Worm (Caenorhabditis elegans) whole organism, young adult: Measurements from ENCODE around the gene C25F6.6.

Experiments
- B0336.3 ChIP-seq: fragments of 200-800 bp; sonication (Bioruptor generic); IDR thresholded peaks from 2 replicates; pipeline ENCODE4 v1.3.6; 2022; ENCODE audit warnings: missing genetic modification characterization, missing compliant biosample characterization
- C17E4.6 ChIP-seq: fragments of 200-800 bp; sonication (Bioruptor generic); IDR thresholded peaks from 2 replicates; pipeline ENCODE4 v1.3.6; 2022; ENCODE audit warnings: missing genetic modification reagents, missing genetic modification characterization, missing compliant biosample characterization
- D2030.7 ChIP-seq: fragments of 200-800 bp; sonication (Bioruptor generic); IDR thresholded peaks from 2 replicates; pipeline ENCODE4 v1.3.6; 2022; ENCODE audit warnings: missing genetic modification reagents, missing genetic modification characterization, missing compliant biosample characterization
- F10E7.11 ChIP-seq: sonication (generic microtip); optimal IDR thresholded peaks from 2 replicates; lab custom pipeline; 2017; ENCODE audit warnings: mild to moderate bottlenecking, missing genetic modification characterization, moderate library complexity, missing compliant biosample characterization
- F33H1.4 ChIP-seq: fragments of 200-800 bp; sonication (Bioruptor generic); IDR thresholded peaks from 2 replicates; pipeline ENCODE4 v1.3.6; 2022; ENCODE audit warnings: missing genetic modification reagents, missing genetic modification characterization, missing compliant biosample characterization
- F37B4.10 ChIP-seq: fragments of 200-800 bp; sonication (Bioruptor generic); IDR thresholded peaks from 2 replicates; pipeline ENCODE4 v1.3.6; 2022; ENCODE audit warnings: missing genetic modification characterization, missing compliant biosample characterization
- F52B5.7 ChIP-seq: sonication (generic microtip); optimal IDR thresholded peaks from 2 replicates; lab custom pipeline; 2016; ENCODE audit warnings: mild to moderate bottlenecking, missing genetic modification characterization, missing compliant biosample characterization
- F57A8.1 ChIP-seq: fragments of 200-800 bp; sonication (Bioruptor generic); optimal IDR thresholded peaks from 2 replicates; lab custom pipeline; 2018; ENCODE audit warnings: mild to moderate bottlenecking, missing genetic modification characterization, moderate library complexity, missing compliant biosample characterization
- F57C9.4 ChIP-seq: sonication (generic microtip); optimal IDR thresholded peaks from 2 replicates; lab custom pipeline; 2017; ENCODE audit warnings: mild to moderate bottlenecking, missing genetic modification characterization, missing compliant biosample characterization
- K11D2.4 ChIP-seq: fragments of 200-800 bp; sonication (Bioruptor generic); IDR thresholded peaks from 2 replicates; pipeline ENCODE4 v1.3.6; 2022; ENCODE audit warnings: missing genetic modification reagents, missing genetic modification characterization, missing compliant biosample characterization
- Y56A3A.18 ChIP-seq: fragments of 200-800 bp; sonication (Bioruptor generic); IDR thresholded peaks from 2 replicates; pipeline ENCODE4 v1.3.6; 2022; ENCODE audit warnings: missing genetic modification reagents, missing genetic modification characterization, missing compliant biosample characterization
- aptf-2 ChIP-seq: fragments of 200-800 bp; sonication (Bioruptor generic); conservative IDR thresholded peaks from 2 replicates; pipeline ENCODE4 v1.3.6; 2022; ENCODE audit warnings: missing genetic modification reagents, missing genetic modification characterization, missing compliant biosample characterization
- atf-7 ChIP-seq: sonication (generic microtip); optimal IDR thresholded peaks from 2 replicates; lab custom pipeline; 2017; ENCODE audit warnings: mild to moderate bottlenecking, missing genetic modification characterization, missing compliant biosample characterization
- attf-3 ChIP-seq: fragments of 200-800 bp; sonication (Bioruptor generic); conservative IDR thresholded peaks from 2 replicates; pipeline ENCODE4 v1.3.6; 2022; ENCODE audit warnings: missing genetic modification reagents, missing genetic modification characterization, missing compliant biosample characterization
- bed-2 ChIP-seq: fragments of 200-800 bp; sonication (Bioruptor generic); IDR thresholded peaks from 2 replicates; pipeline ENCODE4 v1.3.6; 2022; ENCODE audit warnings: missing genetic modification reagents, missing genetic modification characterization, missing compliant biosample characterization
- ccch-3 ChIP-seq: fragments of 200-800 bp; sonication (Bioruptor generic); optimal IDR thresholded peaks from 2 replicates; lab custom pipeline; 2018; ENCODE audit warnings: mild to moderate bottlenecking, missing genetic modification characterization, missing compliant biosample characterization
- cebp-1 ChIP-seq, 2 experiments: fragments of 200-800 bp in 1 of 2; sonication (Bioruptor generic) in 1 of 2; sonication (generic microtip) in 1 of 2; IDR thresholded peaks in 1 of 2; optimal IDR thresholded peaks in 1 of 2; 2 replicates each; pipeline versions ENCODE4 v1.3.6 to Lab custom; 2017 to 2022; ENCODE audit warnings: missing compliant biosample characterization in 2 of 2, missing genetic modification characterization in 2 of 2, mild to moderate bottlenecking in 1 of 2, missing genetic modification reagents in 1 of 2, moderate library complexity in 1 of 2
- ceh-27 ChIP-seq: fragments of 200-800 bp; sonication (Bioruptor generic); optimal IDR thresholded peaks from 2 replicates; lab custom pipeline; 2018; ENCODE audit warnings: mild to moderate bottlenecking, missing genetic modification characterization, moderate library complexity, missing compliant biosample characterization
- ceh-40 ChIP-seq: fragments of 200-800 bp; sonication (Bioruptor generic); IDR thresholded peaks from 2 replicates; pipeline ENCODE4 v1.3.6; 2022; ENCODE audit warnings: missing genetic modification characterization, missing compliant biosample characterization
- chd-7 ChIP-seq: sonication (generic microtip); optimal IDR thresholded peaks from 2 replicates; lab custom pipeline; 2016; ENCODE audit warnings: mild to moderate bottlenecking, missing genetic modification characterization, moderate library complexity, missing compliant biosample characterization
- efl-1 ChIP-seq: fragments of 150-350 bp; optimal IDR thresholded peaks from 2 replicates; lab custom pipeline; 2014; ENCODE audit warnings: missing biosample characterization, missing genetic modification reagents, missing genetic modification characterization
- ekl-4 ChIP-seq: fragments of 200-800 bp; sonication (Bioruptor generic); IDR thresholded peaks from 2 replicates; pipeline ENCODE4 v1.3.6; 2022; ENCODE audit warnings: missing genetic modification reagents, missing genetic modification characterization, missing compliant biosample characterization
- fkh-3 ChIP-seq: sonication (generic microtip); optimal IDR thresholded peaks from 2 replicates; lab custom pipeline; 2016; ENCODE audit warnings: mild to moderate bottlenecking, missing genetic modification characterization, missing compliant biosample characterization
- gei-17 ChIP-seq: fragments of 200-800 bp; sonication (Bioruptor generic); optimal IDR thresholded peaks from 2 replicates; lab custom pipeline; 2018; ENCODE audit warnings: mild to moderate bottlenecking, missing genetic modification characterization, missing compliant biosample characterization
- him-1 ChIP-seq: sonication (generic microtip); optimal IDR thresholded peaks from 2 replicates; lab custom pipeline; 2016; ENCODE audit warnings: missing genotype, missing genetic modification reagents, missing genetic modification characterization, missing compliant biosample characterization
- hlh-26 ChIP-seq: fragments of 200-800 bp; sonication (Bioruptor generic); conservative IDR thresholded peaks from 2 replicates; pipeline ENCODE4 v1.3.6; 2022; ENCODE audit warnings: missing genetic modification reagents, missing genetic modification characterization, missing compliant biosample characterization
- hmg-1.2 ChIP-seq: fragments of 200-800 bp; sonication (Bioruptor generic); IDR thresholded peaks from 2 replicates; pipeline ENCODE4 v1.3.6; 2022; ENCODE audit warnings: missing genetic modification reagents, missing genetic modification characterization, missing compliant biosample characterization
- lag-1 ChIP-seq: fragments of 200-800 bp; sonication (Bioruptor generic); IDR thresholded peaks from 2 replicates; pipeline ENCODE4 v1.3.6; 2022; ENCODE audit warnings: missing genetic modification reagents, missing genetic modification characterization, missing compliant biosample characterization
- lin-35 ChIP-seq, 3 experiments: fragments of 150-350 bp in 2 of 3; sonication (generic microtip) in 1 of 3; optimal IDR thresholded peaks; 2 replicates each; lab custom pipeline; 2014 to 2018; ENCODE audit warnings: missing biosample characterization in 3 of 3, missing genetic modification characterization in 3 of 3, missing genetic modification reagents in 3 of 3
- lsl-1 ChIP-seq: fragments of 200-800 bp; sonication (Bioruptor generic); optimal IDR thresholded peaks from 2 replicates; lab custom pipeline; 2018; ENCODE audit warnings: mild to moderate bottlenecking, missing genetic modification characterization, moderate library complexity, missing compliant biosample characterization
- lsy-27 ChIP-seq: sonication (generic microtip); optimal IDR thresholded peaks from 2 replicates; lab custom pipeline; 2017; ENCODE audit warnings: missing genetic modification characterization, mild to moderate bottlenecking, missing compliant biosample characterization, antibody characterized with exemption, missing genotype, borderline replicate concordance; ENCODE audit not compliant: insufficient read depth
- madf-6 ChIP-seq: fragments of 200-800 bp; sonication (Bioruptor generic); IDR thresholded peaks from 2 replicates; pipeline ENCODE4 v1.3.6; 2022; ENCODE audit warnings: missing genetic modification reagents, missing genetic modification characterization, missing compliant biosample characterization
- madf-8 ChIP-seq: fragments of 200-800 bp; sonication (Bioruptor generic); conservative IDR thresholded peaks from 2 replicates; pipeline ENCODE4 v1.3.6; 2022; ENCODE audit warnings: missing genetic modification reagents, missing genetic modification characterization, missing compliant biosample characterization
- nfya-1 ChIP-seq: sonication (generic microtip); optimal IDR thresholded peaks from 2 replicates; lab custom pipeline; 2017; ENCODE audit warnings: antibody characterized with exemption, missing compliant biosample characterization, missing genetic modification characterization, borderline replicate concordance; ENCODE audit not compliant: insufficient read depth
- nfya-2 ChIP-seq: fragments of 200-800 bp; sonication (Bioruptor generic); IDR thresholded peaks from 2 replicates; pipeline ENCODE4 v1.3.6; 2022; ENCODE audit warnings: missing genetic modification reagents, missing genetic modification characterization, missing compliant biosample characterization
- nhr-27 ChIP-seq: fragments of 200-800 bp; sonication (Bioruptor generic); optimal IDR thresholded peaks from 2 replicates; lab custom pipeline; 2018; ENCODE audit warnings: mild to moderate bottlenecking, missing genetic modification characterization, moderate library complexity, missing compliant biosample characterization
- nhr-80 ChIP-seq: sonication (generic microtip); optimal IDR thresholded peaks from 2 replicates; lab custom pipeline; 2016; ENCODE audit warnings: missing genetic modification characterization, missing compliant biosample characterization
- rcor-1 ChIP-seq: fragments of 200-800 bp; sonication (Bioruptor generic); IDR thresholded peaks from 2 replicates; pipeline ENCODE4 v1.3.6; 2022; ENCODE audit warnings: missing genetic modification reagents, missing genetic modification characterization, missing compliant biosample characterization
- repo-1 ChIP-seq: sonication (generic microtip); optimal IDR thresholded peaks from 2 replicates; lab custom pipeline; 2017; ENCODE audit warnings: mild to moderate bottlenecking, missing genetic modification characterization, missing compliant biosample characterization
- rpc-1 ChIP-seq, 2 experiments: fragments of 150-350 bp in 1 of 2; sonication (generic microtip) in 1 of 2; optimal IDR thresholded peaks; 2 replicates each; lab custom pipeline; 2014 to 2018; ENCODE audit warnings: missing biosample characterization in 1 of 2, missing genetic modification characterization in 1 of 2, missing genetic modification reagents in 1 of 2, missing genotype in 1 of 2
- snpc-4 ChIP-seq, 5 experiments: fragments of 150-350 bp in 1 of 5; sonication (generic microtip) in 4 of 5; optimal IDR thresholded peaks; 2 replicates each; lab custom pipeline; 2014 to 2018; ENCODE audit warnings: missing genetic modification characterization in 5 of 5, missing biosample characterization in 3 of 5, antibody characterized with exemption in 2 of 5, mild to moderate bottlenecking in 2 of 5, missing compliant biosample characterization in 2 of 5, missing genotype in 2 of 5, moderate library complexity in 2 of 5, missing genetic modification reagents in 1 of 5
- somi-1 ChIP-seq: fragments of 200-800 bp; sonication (Bioruptor generic); optimal IDR thresholded peaks from 2 replicates; lab custom pipeline; 2018; ENCODE audit warnings: mild to moderate bottlenecking, missing genetic modification characterization, missing compliant biosample characterization
- sptf-2 ChIP-seq: fragments of 200-800 bp; sonication (Bioruptor generic); optimal IDR thresholded peaks from 2 replicates; lab custom pipeline; 2018; ENCODE audit warnings: mild to moderate bottlenecking, missing genetic modification characterization, missing compliant biosample characterization
- tlf-1 ChIP-seq: fragments of 200-800 bp; sonication (Bioruptor generic); optimal IDR thresholded peaks from 2 replicates; lab custom pipeline; 2018; ENCODE audit warnings: mild to moderate bottlenecking, missing genetic modification characterization, missing compliant biosample characterization
- zim-3 ChIP-seq: sonication (generic microtip); optimal IDR thresholded peaks from 2 replicates; lab custom pipeline; 2017; ENCODE audit warnings: mild to moderate bottlenecking, missing genetic modification characterization, moderate library complexity, missing compliant biosample characterization
- ztf-6 ChIP-seq: fragments of 200-800 bp; sonication (Bioruptor generic); IDR thresholded peaks from 2 replicates; pipeline ENCODE4 v1.3.6; 2022; ENCODE audit warnings: missing genetic modification reagents, missing genetic modification characterization, missing compliant biosample characterization

The C25F6.6 gene

ce11 chrX:5429335-5429734, 21.3 kb downstream of the C25F6.6 start (continued):
- no peak for TF ChIP-seq lsl-1 (GFP tag; lab: Kevin White, UChicago)
- TF ChIP-seq ceh-27: peak; percentile 99
- peak; percentile 96 for TF ChIP-seq chd-7 (tag; lab: Kevin White, UChicago)
- TF ChIP-seq madf-8: no peak
- TF ChIP-seq B0336.3 (GFP tag; lab: Robert Waterston, UW): peak; percentile 99
- TF ChIP-seq rpc-1 (optimal IDR thresholded peaks at IDR 0.05; lab: Kevin White, UChicago): peak; percentile 16
- no peak for TF ChIP-seq rpc-1 (tag; optimal IDR thresholded peaks at IDR 0.05; lab: Kevin White, UChicago)
- no peak for TF ChIP-seq nfya-1 (tag; lab: Kevin White, UChicago)
- peak; percentile 71 for TF ChIP-seq cebp-1 (GFP tag; IDR thresholded peaks at IDR 0.05; lab: Robert Waterston, UW)
- peak; percentile 97 for TF ChIP-seq cebp-1 (tag; optimal IDR thresholded peaks at IDR 0.05; lab: Kevin White, UChicago)
- peak; percentile 97 for TF ChIP-seq gei-17
- TF ChIP-seq F37B4.10: peak; percentile 86; the same call in 1 of the 2 replicates
- peak; percentile 50 for TF ChIP-seq F57A8.1 (GFP tag; lab: Kevin White, UChicago)
- TF ChIP-seq F52B5.7 (tag; lab: Kevin White, UChicago): peak; percentile 70
- peak in 2 of 3 experiments; percentile 78 to 95 for TF ChIP-seq lin-35 (GFP tag; optimal IDR thresholded peaks at IDR 0.05; lab: Kevin White, UChicago)
- TF ChIP-seq fkh-3 (tag; lab: Kevin White, UChicago): no peak
- TF ChIP-seq repo-1 (tag; lab: Kevin White, UChicago): peak; percentile 98
- no peak for TF ChIP-seq F33H1.4 (GFP tag; lab: Robert Waterston, UW)
- TF ChIP-seq attf-3 (GFP tag; lab: Robert Waterston, UW): peak; percentile 56
- TF ChIP-seq nfya-2 (GFP tag; lab: Robert Waterston, UW): no peak
- TF ChIP-seq Y56A3A.18: peak; percentile 99
- 0 out of 2 replicates have a peak, but pooled peaks have one; percentile 88 for TF ChIP-seq lag-1
- TF ChIP-seq K11D2.4 (GFP tag; lab: Robert Waterston, UW): peak; percentile 98
- peak; percentile 94 for TF ChIP-seq rcor-1 (GFP tag; lab: Robert Waterston, UW)
- no peak for TF ChIP-seq snpc-4 (GFP tag; optimal IDR thresholded peaks at IDR 0.05; lab: Kevin White, UChicago)
- TF ChIP-seq snpc-4 (tag; optimal IDR thresholded peaks at IDR 0.05; lab: Kevin White, UChicago): peak in 1 of 4 experiments; percentile 68
- TF ChIP-seq ceh-40 (GFP tag; lab: Robert Waterston, UW): peak; percentile 51; the same call in 1 of the 2 replicates
- TF ChIP-seq bed-2 (GFP tag; lab: Robert Waterston, UW): no peak
- TF ChIP-seq F10E7.11 (tag; lab: Kevin White, UChicago): peak; percentile 68
- TF ChIP-seq zim-3: peak; percentile 14
- TF ChIP-seq atf-7: peak; percentile 94
- TF ChIP-seq ccch-3 (GFP tag; lab: Kevin White, UChicago): peak; percentile 70
- peak; percentile 84 for TF ChIP-seq C17E4.6 (GFP tag; lab: Robert Waterston, UW)
- no peak for TF ChIP-seq efl-1
- peak; percentile 72; the same call in 1 of the 2 replicates for TF ChIP-seq ztf-6 (GFP tag; lab: Robert Waterston, UW)
- TF ChIP-seq him-1 (tag; lab: Kevin White, UChicago): no peak
- TF ChIP-seq tlf-1 (GFP tag; lab: Kevin White, UChicago): peak; percentile 96
- peak; percentile 78 for TF ChIP-seq nhr-27 (tag; lab: Kevin White, UChicago)
- TF ChIP-seq sptf-2 (GFP tag; lab: Kevin White, UChicago): no peak
- peak; percentile 81; the same call in 1 of the 2 replicates for TF ChIP-seq ekl-4 (GFP tag; lab: Robert Waterston, UW)
- no peak for TF ChIP-seq aptf-2
- TF ChIP-seq F57C9.4 (tag; lab: Kevin White, UChicago): peak; percentile 66
- TF ChIP-seq hmg-1.2 (GFP tag; lab: Robert Waterston, UW): peak; percentile 86
- no peak for TF ChIP-seq madf-6 (GFP tag; lab: Robert Waterston, UW)
- TF ChIP-seq lsy-27: no peak
- peak; percentile 96 for TF ChIP-seq somi-1 (GFP tag; lab: Kevin White, UChicago)
- peak; percentile 97 for TF ChIP-seq nhr-80 (tag; lab: Kevin White, UChicago)
- TF ChIP-seq D2030.7 (GFP tag; lab: Robert Waterston, UW): no peak
- no peak for TF ChIP-seq hlh-26 (GFP tag; lab: Robert Waterston, UW)
